Fruit fly (Drosophila melanogaster) whole organism, pupa: ENCODE results near the gene abo.

ENCODE experiments used
- CG10348 ChIP-seq: fragments of 200-800 bp; sonication (Bioruptor generic); IDR thresholded peaks from 2 replicates; pipeline ENCODE4 v1.3.6; 2022; ENCODE audit warnings: missing biosample characterization, missing genetic modification characterization
- CG12605 ChIP-seq: fragments of 200-800 bp; sonication (Bioruptor generic); IDR thresholded peaks from 2 replicates; pipeline ENCODE4 v1.3.6; 2022; ENCODE audit warnings: missing biosample characterization, missing genetic modification characterization
- CG34367 ChIP-seq: fragments of 200-800 bp; sonication (Bioruptor generic); optimal IDR thresholded peaks from 2 replicates; lab custom pipeline; 2018; ENCODE audit warnings: missing biosample characterization, mild to moderate bottlenecking, missing genetic modification characterization
- CG8159 ChIP-seq: fragments of 200-800 bp; sonication (Bioruptor generic); optimal IDR thresholded peaks from 3 replicates; lab custom pipeline; 2018; ENCODE audit warnings: missing biosample characterization, mild to moderate bottlenecking, missing genetic modification characterization, moderate library complexity
- Pif1B ChIP-seq: fragments of 200-800 bp; sonication (Bioruptor generic); optimal IDR thresholded peaks from 3 replicates; lab custom pipeline; 2016; ENCODE audit warnings: missing biosample characterization, missing genetic modification characterization
- gl ChIP-seq: fragments of 200-800 bp; sonication (Bioruptor generic); optimal IDR thresholded peaks from 2 replicates; lab custom pipeline; 2018; ENCODE audit warnings: missing biosample characterization, mild to moderate bottlenecking, missing genetic modification characterization
- rn ChIP-seq: fragments of 200-800 bp; sonication (Bioruptor generic); IDR thresholded peaks from 2 replicates; pipeline ENCODE4 v1.3.6; 2022; ENCODE audit warnings: missing biosample characterization, missing genetic modification characterization

- TF ChIP-seq CG8159 (tag; lab: Kevin White, UChicago) (peak; percentile 56), CG34367 (no peak), rn (GFP tag; lab: Robert Waterston, UW) (0 out of 2 replicates have a peak, but pooled peaks have one; percentile 21), gl (tag; lab: Kevin White, UChicago) (no peak), Pif1B (no peak), CG12605 (GFP tag; lab: Robert Waterston, UW) (no peak), CG10348 (GFP tag; lab: Robert Waterston, UW) (no peak)
These were observed 35.9 kb upstream of the abo start, which contains the start of the genes Art8 and dUTPase for dm6 chr2L:11010999-11011398.
